Worm (Caenorhabditis elegans) whole organism, late embryonic: Measurements from ENCODE around the gene C44B9.3.

ENCODE experiments used
- ama-1 ChIP-seq: fragments of 150-350 bp; optimal IDR thresholded peaks from 2 replicates; lab custom pipeline; 2014
- ceh-45 ChIP-seq: fragments of 200-800 bp; sonication (Bioruptor generic); IDR thresholded peaks from 2 replicates; pipeline ENCODE4 v1.3.6; 2022; ENCODE audit warnings: missing genetic modification reagents, missing genetic modification characterization, missing compliant biosample characterization
- fkh-10 ChIP-seq: fragments of 150-350 bp; optimal IDR thresholded peaks from 2 replicates; lab custom pipeline; 2014; ENCODE audit warnings: missing biosample characterization, missing genetic modification reagents, missing genetic modification characterization
- hlh-30 ChIP-seq: sonication (generic microtip); optimal IDR thresholded peaks from 2 replicates; lab custom pipeline; 2017; ENCODE audit warnings: antibody characterized with exemption, missing genetic modification characterization, missing compliant biosample characterization; ENCODE audit not compliant: insufficient read depth
- hlh-6 ChIP-seq: sonication (generic microtip); optimal IDR thresholded peaks from 2 replicates; lab custom pipeline; 2016; ENCODE audit warnings: missing genotype, missing genetic modification characterization, missing compliant biosample characterization
- pag-3 ChIP-seq: sonication (generic microtip); optimal IDR thresholded peaks from 2 replicates; lab custom pipeline; 2016; ENCODE audit warnings: missing compliant biosample characterization, missing genetic modification characterization, borderline replicate concordance
- unc-3 ChIP-seq, 2 experiments: fragments of 200-800 bp in 1 of 2; sonication (Bioruptor generic) in 1 of 2; sonication (generic microtip) in 1 of 2; conservative IDR thresholded peaks in 1 of 2; optimal IDR thresholded peaks in 1 of 2; 2 replicates each; pipeline versions ENCODE4 v1.3.6 to Lab custom; 2016 to 2022; ENCODE audit warnings: missing compliant biosample characterization in 2 of 2, missing genetic modification characterization in 2 of 2, missing genetic modification reagents in 1 of 2
- zip-5 ChIP-seq: sonication (generic microtip); optimal IDR thresholded peaks from 2 replicates; lab custom pipeline; 2016; ENCODE audit warnings: missing genetic modification characterization, missing compliant biosample characterization

DNA sequence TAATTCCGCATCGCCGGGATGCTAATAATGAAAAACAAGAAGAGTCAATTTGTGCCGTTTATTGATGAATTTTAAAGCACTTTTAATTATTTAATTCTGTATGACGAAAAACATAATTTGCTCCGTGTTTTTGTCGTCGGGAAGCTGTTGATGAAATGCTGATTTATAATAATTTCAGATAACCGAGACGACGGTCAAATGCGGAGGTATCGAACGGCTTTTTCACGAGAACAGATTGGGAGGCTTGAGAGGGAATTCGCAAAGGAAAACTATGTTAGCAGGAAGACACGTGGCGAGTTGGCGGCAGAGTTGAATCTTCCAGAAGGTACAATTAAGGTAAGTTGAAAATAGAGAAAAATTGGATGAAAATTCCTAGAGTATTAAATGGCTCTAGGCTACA is 43.6 kb upstream of the C44B9.3 start:
- TF ChIP-seq ceh-45 (GFP tag; lab: Robert Waterston, UW) (no peak), pag-3 (tag; lab: Kevin White, UChicago) (no peak), hlh-6 (tag; lab: Kevin White, UChicago) (no peak), fkh-10 (GFP tag; lab: Kevin White, UChicago) (no peak), zip-5 (tag; lab: Kevin White, UChicago) (no peak), ama-1 (no peak), hlh-30 (tag; lab: Kevin White, UChicago) (no peak), unc-3 (GFP tag; conservative IDR thresholded peaks at IDR 0.05; lab: Robert Waterston, UW) (no peak), unc-3 (tag; optimal IDR thresholded peaks at IDR 0.05; lab: Kevin White, UChicago) (no peak)
